Worm (Caenorhabditis elegans) whole organism, L2 larva: ENCODE measurements around the gene srh-44.

Experiments used
- C34F6.9 ChIP-seq: fragments of 150-350 bp; optimal IDR thresholded peaks from 2 replicates; lab custom pipeline; 2014; ENCODE audit warnings: missing biosample characterization, missing genetic modification characterization
- F13H6.1 ChIP-seq: sonication (generic microtip); optimal IDR thresholded peaks from 2 replicates; lab custom pipeline; 2016; ENCODE audit warnings: missing genetic modification characterization, missing compliant biosample characterization
- blmp-1 ChIP-seq: sonication (generic microtip); optimal IDR thresholded peaks from 2 replicates; lab custom pipeline; 2017; ENCODE audit warnings: missing genetic modification characterization, mild to moderate bottlenecking, missing compliant biosample characterization, antibody characterized with exemption, moderate library complexity; ENCODE audit not compliant: insufficient read depth
- elt-3 ChIP-seq: sonication (generic microtip); optimal IDR thresholded peaks from 2 replicates; lab custom pipeline; 2017; ENCODE audit warnings: missing biosample characterization, missing genetic modification characterization
- mab-5 ChIP-seq: fragments of 150-350 bp; optimal IDR thresholded peaks from 2 replicates; lab custom pipeline; 2014; ENCODE audit warnings: missing biosample characterization, missing genetic modification characterization
- mbf-1 ChIP-seq: sonication (generic microtip); optimal IDR thresholded peaks from 2 replicates; lab custom pipeline; 2017; ENCODE audit warnings: missing biosample characterization, missing genetic modification characterization
- nhr-11 ChIP-seq: fragments of 150-350 bp; optimal IDR thresholded peaks from 2 replicates; lab custom pipeline; 2014; ENCODE audit warnings: missing biosample characterization, missing genetic modification characterization
- nhr-12 ChIP-seq: fragments of 150-350 bp; optimal IDR thresholded peaks from 2 replicates; lab custom pipeline; 2014; ENCODE audit warnings: missing biosample characterization, missing genetic modification characterization
- skn-1 ChIP-seq: sonication (generic microtip); optimal IDR thresholded peaks from 2 replicates; lab custom pipeline; 2017; ENCODE audit warnings: missing biosample characterization, missing genetic modification characterization
- snpc-4 ChIP-seq: fragments of 150-350 bp; optimal IDR thresholded peaks from 2 replicates; lab custom pipeline; 2014; ENCODE audit warnings: missing biosample characterization, missing genetic modification characterization
- unc-39 ChIP-seq: fragments of 150-350 bp; optimal IDR thresholded peaks from 2 replicates; lab custom pipeline; 2014; ENCODE audit warnings: missing biosample characterization, missing genetic modification characterization
- unc-62 ChIP-seq: fragments of 150-350 bp; optimal IDR thresholded peaks from 2 replicates; lab custom pipeline; 2014; ENCODE audit warnings: missing biosample characterization, missing genetic modification reagents, missing genetic modification characterization
- ztf-11 ChIP-seq: sonication (generic microtip); optimal IDR thresholded peaks from 2 replicates; lab custom pipeline; 2017; ENCODE audit warnings: missing biosample characterization, missing genetic modification characterization

DNA sequence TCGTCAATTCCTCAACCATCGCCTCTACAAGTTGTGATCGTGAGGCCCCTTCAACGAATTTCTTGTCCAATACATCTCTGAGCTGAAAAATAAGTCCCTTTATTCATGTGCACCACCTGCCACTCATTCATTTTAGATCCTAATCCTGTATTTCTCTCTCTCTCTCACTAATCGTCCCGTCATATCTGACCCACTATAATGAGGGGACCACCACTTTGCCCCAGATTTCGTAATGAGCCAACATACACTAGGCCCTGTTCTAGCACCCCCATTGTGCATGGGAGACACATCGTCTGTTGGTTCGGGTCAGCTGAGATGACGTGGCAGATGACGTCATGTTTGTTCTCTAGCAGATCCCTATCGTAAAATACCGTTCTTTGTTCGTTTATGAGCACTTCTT lies 20.6 kb downstream of the srh-44 start:
- TF ChIP-seq nhr-11 (tag; lab: Kevin White, UChicago) (no peak), elt-3 (no peak), F13H6.1 (tag; lab: Kevin White, UChicago) (no peak), mbf-1 (tag; lab: Kevin White, UChicago) (no peak), nhr-12 (tag; lab: Kevin White, UChicago) (no peak), snpc-4 (tag; lab: Kevin White, UChicago) (no peak), C34F6.9 (no peak), mab-5 (tag; lab: Kevin White, UChicago) (no peak), unc-62 (no peak), skn-1 (tag; lab: Kevin White, UChicago) (no peak), ztf-11 (tag; lab: Kevin White, UChicago) (no peak), blmp-1 (tag; lab: Kevin White, UChicago) (no peak), unc-39 (no peak)
